Worm (Caenorhabditis elegans): ENCODE data around the gene mrps-24.

Gene mrps-24

DNA sequence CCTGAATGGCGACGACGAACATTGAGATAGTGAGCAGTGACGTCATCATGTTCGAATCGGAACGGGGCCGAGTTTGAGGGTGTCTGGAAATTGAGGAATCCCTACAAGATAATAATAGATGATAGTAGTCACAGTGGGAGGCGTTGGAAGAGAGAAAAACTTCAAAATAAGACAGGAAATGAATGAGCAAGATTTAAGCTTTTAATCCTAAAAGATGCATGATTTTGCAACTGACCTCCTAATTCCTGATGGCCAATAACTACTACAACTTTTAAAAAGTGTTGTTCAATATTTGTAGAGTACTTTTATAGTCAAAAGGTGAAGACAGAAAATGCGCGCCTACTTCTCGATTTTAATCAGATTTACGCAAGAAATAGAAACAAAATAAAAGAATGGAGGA is 11.5 kb upstream of the mrps-24 start, which contains the start of gene flp-13:
Gene flp-13, minus strand, starts transcription at position 101 of the 400 bp plus-strand sequence.
- TF ChIP-seq ceh-36 (tag; optimal IDR thresholded peaks at IDR 0.05) (no peak), F13C5.2 (tag; optimal IDR thresholded peaks at IDR 0.05) (no peak), B0310.2 (tag; optimal IDR thresholded peaks at IDR 0.05) (no peak)

DNA sequence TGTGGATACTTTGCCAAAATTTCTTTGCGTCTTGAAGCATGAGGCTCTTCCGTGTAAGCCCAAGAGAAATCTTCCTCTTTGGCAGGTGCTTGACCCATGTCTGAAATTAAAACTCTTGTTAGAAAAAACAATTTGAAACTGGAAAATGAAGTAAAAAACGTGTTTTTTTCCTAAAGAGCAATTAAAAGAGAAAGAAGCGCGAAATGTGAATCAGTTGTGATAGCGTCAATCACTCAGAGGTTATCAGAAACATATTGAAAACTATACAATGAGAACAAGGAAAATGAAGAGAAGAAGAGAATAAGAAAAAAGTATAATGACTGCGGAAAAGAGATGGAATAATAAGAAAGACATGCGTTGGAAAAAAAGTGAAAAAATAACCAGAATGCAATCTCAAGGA is 3.0 kb upstream of the mrps-24 start, which contains the start of gene F33D4.4:
Gene F33D4.4, minus strand, starts transcription at position 101 of the 400 bp plus-strand sequence.
- TF ChIP-seq tra-4 (tag; optimal IDR thresholded peaks at IDR 0.05) (no peak), tbx-37 (GFP tag; conservative IDR thresholded peaks at IDR 0.05) (no peak), ets-7 (tag; optimal IDR thresholded peaks at IDR 0.05) (no peak), pes-1 (GFP tag; IDR thresholded peaks at IDR 0.05) (no peak)

DNA sequence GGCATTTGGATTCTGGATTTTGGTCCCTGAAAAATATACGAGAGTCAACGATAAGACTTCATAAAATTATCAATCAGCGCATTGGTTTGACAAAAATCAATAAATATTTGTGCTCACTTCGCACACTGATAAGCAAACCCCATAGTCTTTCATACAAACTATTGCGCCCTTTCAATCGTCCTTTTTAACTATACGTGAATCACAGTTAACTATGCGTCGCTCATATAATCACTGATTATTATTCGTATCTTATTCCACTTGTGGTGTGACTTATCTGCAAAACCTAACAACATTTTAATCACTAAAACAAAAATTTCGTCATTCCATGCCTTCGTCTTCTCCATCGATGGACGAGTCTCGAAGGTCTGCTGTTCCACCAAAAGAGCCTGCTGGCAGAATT is 979 bp downstream of the mrps-24 start, which contains the start of gene nhr-8:
Gene nhr-8, plus strand, starts transcription at position 160 of the 400 bp plus-strand sequence.
- TF ChIP-seq hnd-1 (tag; optimal IDR thresholded peaks at IDR 0.05) (no peak), ama-1 (optimal IDR thresholded peaks at IDR 0.05) (no peak), tbx-37 (GFP tag; conservative IDR thresholded peaks at IDR 0.05) (no peak), ceh-13 (GFP tag; optimal IDR thresholded peaks at IDR 0.05) (no peak), scrt-1 (GFP tag; IDR thresholded peaks at IDR 0.05) (no peak), aly-1 (tag; optimal IDR thresholded peaks at IDR 0.05) (no peak), tbx-11 (GFP tag; IDR thresholded peaks at IDR 0.05) (no peak), tra-4 (tag; optimal IDR thresholded peaks at IDR 0.05) (no peak), hmbx-1 (tag; optimal IDR thresholded peaks at IDR 0.05) (no peak), B0310.2 (tag; optimal IDR thresholded peaks at IDR 0.05) (no peak), sea-1 (GFP tag; conservative IDR thresholded peaks at IDR 0.05) (no peak), hmg-4 (GFP tag; optimal IDR thresholded peaks at IDR 0.05) (no peak), F13C5.2 (tag; optimal IDR thresholded peaks at IDR 0.05) (no peak), ceh-36 (tag; optimal IDR thresholded peaks at IDR 0.05) (no peak), ets-7 (tag; optimal IDR thresholded peaks at IDR 0.05) (no peak)

DNA sequence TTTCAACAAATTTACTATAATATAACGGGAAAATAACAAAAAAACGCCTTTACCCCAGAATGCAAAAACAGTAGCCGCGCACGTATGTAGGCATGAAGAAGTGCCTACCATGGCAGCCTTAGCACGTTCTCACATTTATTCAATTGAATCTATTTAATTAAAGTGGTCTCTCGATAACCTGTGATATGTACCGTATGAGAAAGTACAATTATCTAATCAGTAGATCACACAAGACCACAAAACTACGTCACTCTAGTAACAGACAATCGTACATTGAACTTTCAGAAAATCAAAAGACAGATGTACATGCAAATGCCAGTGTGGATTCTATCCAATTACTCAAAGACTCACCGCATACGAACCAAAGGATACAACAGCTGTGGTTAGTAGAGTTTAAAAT is 2.4 kb downstream of the mrps-24 start:
- TF ChIP-seq hmg-4 (GFP tag; optimal IDR thresholded peaks at IDR 0.05), result no peak
- TF ChIP-seq tbx-37 (GFP tag; conservative IDR thresholded peaks at IDR 0.05), result no peak
- TF ChIP-seq hmbx-1 (tag; optimal IDR thresholded peaks at IDR 0.05), result no peak
- TF ChIP-seq tra-4 (tag; optimal IDR thresholded peaks at IDR 0.05), result no peak
- no peak for TF ChIP-seq pes-1 (GFP tag; IDR thresholded peaks at IDR 0.05)
- TF ChIP-seq F13C5.2 (tag; optimal IDR thresholded peaks at IDR 0.05), result no peak
- TF ChIP-seq ceh-13 (GFP tag; optimal IDR thresholded peaks at IDR 0.05), result no peak
- no peak for TF ChIP-seq hnd-1 (tag; optimal IDR thresholded peaks at IDR 0.05)
- no peak for TF ChIP-seq ama-1 (optimal IDR thresholded peaks at IDR 0.05)
- TF ChIP-seq ceh-36 (tag; optimal IDR thresholded peaks at IDR 0.05), result no peak
- no peak for TF ChIP-seq ets-7 (tag; optimal IDR thresholded peaks at IDR 0.05)
- TF ChIP-seq sea-1 (GFP tag; conservative IDR thresholded peaks at IDR 0.05), result no peak
- no peak for TF ChIP-seq flt-1 (GFP tag; IDR thresholded peaks at IDR 0.05)
- no peak for TF ChIP-seq tbx-11 (GFP tag; IDR thresholded peaks at IDR 0.05)
- no peak for TF ChIP-seq aly-1 (tag; optimal IDR thresholded peaks at IDR 0.05)
- no peak for TF ChIP-seq B0310.2 (tag; optimal IDR thresholded peaks at IDR 0.05)
- TF ChIP-seq scrt-1 (GFP tag; IDR thresholded peaks at IDR 0.05), result no peak

DNA sequence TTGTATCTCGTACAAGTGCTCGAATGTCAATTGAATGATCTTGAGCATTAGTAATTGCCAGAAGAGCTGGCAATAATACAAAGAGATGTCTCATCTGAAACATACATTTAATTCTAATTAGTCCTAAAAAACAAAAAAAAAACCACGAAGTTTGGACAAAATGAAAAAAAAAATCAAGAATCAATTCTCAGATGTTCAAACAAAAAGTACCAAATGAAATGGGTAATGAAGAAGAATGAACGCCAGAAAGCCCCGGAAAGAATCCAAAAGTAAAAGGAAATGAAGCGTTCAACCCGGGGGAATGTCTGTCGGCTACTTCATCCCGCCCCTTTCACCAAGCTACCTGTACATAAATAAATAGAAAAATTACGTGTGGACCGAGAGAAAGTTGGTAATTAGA is 8.1 kb downstream of the mrps-24 start, which contains the start of gene F33D4.6:
Gene F33D4.6, minus strand, starts transcription at position 101 of the 400 bp plus-strand sequence.
- TF ChIP-seq scrt-1 (GFP tag; IDR thresholded peaks at IDR 0.05) (no peak), hmbx-1 (tag; optimal IDR thresholded peaks at IDR 0.05) (no peak), ama-1 (optimal IDR thresholded peaks at IDR 0.05) (no peak), aly-1 (tag; optimal IDR thresholded peaks at IDR 0.05) (no peak), ets-7 (tag; optimal IDR thresholded peaks at IDR 0.05) (no peak), ceh-36 (tag; optimal IDR thresholded peaks at IDR 0.05) (no peak), hnd-1 (tag; optimal IDR thresholded peaks at IDR 0.05) (no peak), tbx-11 (GFP tag; IDR thresholded peaks at IDR 0.05) (no peak), flt-1 (GFP tag; IDR thresholded peaks at IDR 0.05) (no peak), tbx-37 (GFP tag; conservative IDR thresholded peaks at IDR 0.05) (no peak), B0310.2 (tag; optimal IDR thresholded peaks at IDR 0.05) (no peak), F13C5.2 (tag; optimal IDR thresholded peaks at IDR 0.05) (no peak), sea-1 (GFP tag; conservative IDR thresholded peaks at IDR 0.05) (no peak), pes-1 (GFP tag; IDR thresholded peaks at IDR 0.05) (no peak), ceh-13 (GFP tag; optimal IDR thresholded peaks at IDR 0.05) (no peak), hmg-4 (GFP tag; optimal IDR thresholded peaks at IDR 0.05) (no peak), tra-4 (tag; optimal IDR thresholded peaks at IDR 0.05) (no peak)

DNA sequence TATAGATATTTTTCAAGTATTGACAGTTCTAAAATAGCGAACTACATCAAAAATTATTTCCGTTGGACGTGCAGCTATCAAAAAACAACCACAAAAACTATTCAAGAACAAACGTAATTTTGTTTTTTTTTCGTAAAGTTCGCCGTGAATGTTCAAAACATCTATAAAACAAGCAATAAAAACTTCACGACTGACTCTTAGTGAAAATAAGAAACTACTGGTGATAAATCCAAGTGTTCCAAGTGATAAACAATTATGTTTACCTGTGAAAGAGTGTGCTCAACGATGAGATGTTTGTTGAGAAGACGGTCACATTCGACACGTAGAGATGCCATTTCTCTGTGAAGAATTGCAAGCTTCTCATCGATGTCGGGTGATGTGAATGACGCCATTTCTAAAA is 13.0 kb downstream of the mrps-24 start, which contains the start of gene C50F7.6:
Gene C50F7.6, minus strand, starts transcription at position 394 of the 400 bp plus-strand sequence.
- TF ChIP-seq hmbx-1 (tag; optimal IDR thresholded peaks at IDR 0.05) (no peak), pes-1 (GFP tag; IDR thresholded peaks at IDR 0.05) (no peak), tra-4 (tag; optimal IDR thresholded peaks at IDR 0.05) (no peak), aly-1 (tag; optimal IDR thresholded peaks at IDR 0.05) (no peak), ceh-13 (GFP tag; optimal IDR thresholded peaks at IDR 0.05) (no peak), F13C5.2 (tag; optimal IDR thresholded peaks at IDR 0.05) (no peak), ceh-36 (tag; optimal IDR thresholded peaks at IDR 0.05) (no peak), tbx-11 (GFP tag; IDR thresholded peaks at IDR 0.05) (no peak), scrt-1 (GFP tag; IDR thresholded peaks at IDR 0.05) (no peak), tbx-37 (GFP tag; conservative IDR thresholded peaks at IDR 0.05) (no peak), flt-1 (GFP tag; IDR thresholded peaks at IDR 0.05) (no peak), ets-7 (tag; optimal IDR thresholded peaks at IDR 0.05) (no peak), B0310.2 (tag; optimal IDR thresholded peaks at IDR 0.05) (no peak), hmg-4 (GFP tag; optimal IDR thresholded peaks at IDR 0.05) (no peak), hnd-1 (tag; optimal IDR thresholded peaks at IDR 0.05) (no peak), sea-1 (GFP tag; conservative IDR thresholded peaks at IDR 0.05) (no peak), ama-1 (optimal IDR thresholded peaks at IDR 0.05) (no peak)

DNA sequence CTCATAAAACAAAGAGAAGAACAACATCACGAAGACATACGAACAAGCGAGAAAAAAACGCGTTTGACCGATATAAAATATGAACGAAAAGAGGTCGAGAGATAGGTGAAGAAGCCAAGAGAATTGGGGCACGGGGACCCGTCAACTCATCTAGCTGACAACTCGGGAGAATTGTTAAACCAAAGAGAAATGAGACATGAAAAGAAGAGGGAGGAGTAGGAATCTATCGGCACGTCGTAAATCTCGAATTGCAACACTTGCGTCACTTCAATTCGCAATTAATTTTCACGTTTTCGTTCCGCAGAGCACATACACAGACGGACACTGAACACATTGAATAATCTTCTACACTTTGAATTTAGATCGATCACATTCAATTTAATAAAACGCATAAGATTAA is 13.7 kb downstream of the mrps-24 start:
- TF ChIP-seq tbx-37 (GFP tag; conservative IDR thresholded peaks at IDR 0.05) (no peak), ama-1 (optimal IDR thresholded peaks at IDR 0.05) (no peak), pes-1 (GFP tag; IDR thresholded peaks at IDR 0.05) (no peak), flt-1 (GFP tag; IDR thresholded peaks at IDR 0.05) (no peak), hmg-4 (GFP tag; optimal IDR thresholded peaks at IDR 0.05) (no peak), aly-1 (tag; optimal IDR thresholded peaks at IDR 0.05) (no peak), sea-1 (GFP tag; conservative IDR thresholded peaks at IDR 0.05) (no peak), scrt-1 (GFP tag; IDR thresholded peaks at IDR 0.05) (no peak), ets-7 (tag; optimal IDR thresholded peaks at IDR 0.05) (no peak), F13C5.2 (tag; optimal IDR thresholded peaks at IDR 0.05) (no peak)

Measured in whole organism, early embryonic.